Fruit fly (Drosophila melanogaster) whole organism, embryonic: Measurements from ENCODE around the gene Ythdf.

ENCODE experiments used
- Blimp-1 ChIP-seq: fragments of 200-800 bp; sonication (Bioruptor generic); optimal IDR thresholded peaks from 3 replicates; lab custom pipeline; 2018; ENCODE audit warnings: missing biosample characterization, missing genetic modification characterization, mild to moderate bottlenecking, moderate library complexity, missing genetic modification reagents
- CG10274 ChIP-seq: fragments of 200-800 bp; sonication (Bioruptor generic); optimal IDR thresholded peaks from 3 replicates; lab custom pipeline; 2017; ENCODE audit warnings: missing biosample characterization, mild to moderate bottlenecking, missing genetic modification characterization
- CG11695 ChIP-seq: fragments of 200-800 bp; sonication (Bioruptor generic); IDR thresholded peaks from 3 replicates; pipeline ENCODE4 v1.3.6; 2022; ENCODE audit warnings: missing biosample characterization, missing genetic modification characterization
- CG11696 ChIP-seq: fragments of 200-800 bp; sonication (Bioruptor generic); IDR thresholded peaks from 2 replicates; pipeline ENCODE4 v1.3.6; 2022; ENCODE audit warnings: missing biosample characterization, missing genetic modification characterization
- CG12236 ChIP-seq: fragments of 200-800 bp; sonication (Bioruptor generic); optimal IDR thresholded peaks from 2 replicates; lab custom pipeline; 2016; ENCODE audit warnings: missing biosample characterization, missing genetic modification characterization
- CG1233 ChIP-seq: fragments of 200-800 bp; sonication (Bioruptor generic); optimal IDR thresholded peaks from 4 replicates; lab custom pipeline; 2018; ENCODE audit warnings: missing biosample characterization, mild to moderate bottlenecking, missing genetic modification characterization
- CG13123 ChIP-seq: fragments of 200-800 bp; sonication (Bioruptor generic); optimal IDR thresholded peaks from 2 replicates; lab custom pipeline; 2016; ENCODE audit warnings: missing biosample characterization, missing genetic modification characterization
- CG17829 ChIP-seq: fragments of 200-800 bp; optimal IDR thresholded peaks from 2 replicates; lab custom pipeline; 2019; ENCODE audit warnings: missing biosample characterization, mild to moderate bottlenecking, missing genetic modification characterization, moderate library complexity
- CG18764 ChIP-seq: fragments of 200-800 bp; sonication (Bioruptor generic); optimal IDR thresholded peaks from 3 replicates; lab custom pipeline; 2016; ENCODE audit warnings: missing biosample characterization, missing genetic modification characterization
- CG2889 ChIP-seq: fragments of 200-800 bp; sonication (Bioruptor generic); IDR thresholded peaks from 3 replicates; pipeline ENCODE4 v1.3.6; 2022; ENCODE audit warnings: missing biosample characterization, missing genetic modification characterization
- CG30020 ChIP-seq: fragments of 200-800 bp; optimal IDR thresholded peaks from 2 replicates; lab custom pipeline; 2019; ENCODE audit warnings: missing biosample characterization, mild to moderate bottlenecking, missing genetic modification characterization, moderate library complexity
- CG31365 ChIP-seq: fragments of 200-800 bp; sonication (Bioruptor generic); optimal IDR thresholded peaks from 2 replicates; lab custom pipeline; 2018; ENCODE audit warnings: missing biosample characterization, mild to moderate bottlenecking, missing genetic modification characterization
- CG34376 ChIP-seq: fragments of 200-800 bp; sonication (Bioruptor generic); optimal IDR thresholded peaks from 2 replicates; lab custom pipeline; 2018; ENCODE audit warnings: missing biosample characterization, mild to moderate bottlenecking, missing genetic modification characterization
- CG6254 ChIP-seq: fragments of 200-800 bp; sonication (Bioruptor generic); optimal IDR thresholded peaks from 3 replicates; lab custom pipeline; 2017; ENCODE audit warnings: mild to moderate bottlenecking, missing biosample characterization, missing genetic modification reagents, missing genetic modification characterization
- CG6854 ChIP-seq: fragments of 200-800 bp; sonication (Bioruptor generic); optimal IDR thresholded peaks from 3 replicates; lab custom pipeline; 2017; ENCODE audit warnings: missing biosample characterization, mild to moderate bottlenecking, missing genetic modification characterization
- CG7928 ChIP-seq: fragments of 200-800 bp; sonication (Bioruptor generic); optimal IDR thresholded peaks from 2 replicates; lab custom pipeline; 2017; ENCODE audit warnings: missing biosample characterization, mild to moderate bottlenecking, missing genetic modification characterization
- CG9817 ChIP-seq: fragments of 200-800 bp; sonication (Bioruptor generic); optimal IDR thresholded peaks from 2 replicates; lab custom pipeline; 2018; ENCODE audit warnings: missing biosample characterization, mild to moderate bottlenecking, missing genetic modification characterization, moderate library complexity
- CG9932 ChIP-seq: fragments of 200-800 bp; sonication (Bioruptor generic); IDR thresholded peaks from 2 replicates; pipeline ENCODE4 v1.3.6; 2022; ENCODE audit warnings: missing biosample characterization, missing genetic modification characterization
- CkIIα-i1 ChIP-seq: fragments of 200-800 bp; sonication (Bioruptor generic); IDR thresholded peaks from 2 replicates; pipeline ENCODE4 v1.3.6; 2022; ENCODE audit warnings: missing biosample characterization, missing genetic modification characterization
- CoRest ChIP-seq: fragments of 200-800 bp; sonication (Bioruptor generic); optimal IDR thresholded peaks from 3 replicates; lab custom pipeline; 2018; ENCODE audit warnings: missing biosample characterization, mild to moderate bottlenecking, missing genetic modification characterization, moderate library complexity
- D ChIP-seq, 2 experiments: fragments of 200-800 bp in 1 of 2; fragments of >200 bp in 1 of 2; sonication (Bioruptor generic) in 1 of 2; optimal IDR thresholded peaks; 2 replicates in 1 of 2; 3 replicates in 1 of 2; lab custom pipeline; 2017; ENCODE audit warnings: mild to moderate bottlenecking in 1 of 2, missing biosample characterization in 1 of 2, missing genetic modification characterization in 1 of 2, missing genetic modification reagents in 1 of 2
- Deaf1 ChIP-seq: fragments of 200-800 bp; optimal IDR thresholded peaks from 3 replicates; lab custom pipeline; 2019; ENCODE audit warnings: missing biosample characterization, mild to moderate bottlenecking, missing genetic modification characterization, moderate library complexity
- Dip2 ChIP-seq: fragments of 200-800 bp; sonication (Bioruptor generic); IDR thresholded peaks from 2 replicates; pipeline ENCODE4 v1.3.6; 2022; ENCODE audit warnings: missing biosample characterization, missing genetic modification characterization
- Dp ChIP-seq: fragments of 200-800 bp; sonication (Bioruptor generic); optimal IDR thresholded peaks from 2 replicates; lab custom pipeline; 2018; ENCODE audit warnings: missing biosample characterization, mild to moderate bottlenecking, missing genetic modification characterization, moderate library complexity
- E2f1 ChIP-seq: fragments of 200-800 bp; sonication (Bioruptor generic); IDR thresholded peaks from 2 replicates; pipeline ENCODE4 v1.3.6; 2022; ENCODE audit warnings: missing biosample characterization, missing genetic modification characterization
- Meics ChIP-seq: fragments of 200-800 bp; sonication (Bioruptor generic); optimal IDR thresholded peaks from 2 replicates; lab custom pipeline; 2017; ENCODE audit warnings: missing biosample characterization, mild to moderate bottlenecking, missing genetic modification characterization
- Nf-YB ChIP-seq: fragments of 200-800 bp; sonication (Bioruptor generic); optimal IDR thresholded peaks from 3 replicates; lab custom pipeline; 2019; ENCODE audit warnings: missing biosample characterization, mild to moderate bottlenecking, missing genetic modification characterization, moderate library complexity
- TFAM ChIP-seq: fragments of 200-800 bp; sonication (Bioruptor generic); optimal IDR thresholded peaks from 2 replicates; lab custom pipeline; 2017; ENCODE audit warnings: missing biosample characterization, missing genetic modification characterization, inconsistent platforms
- Vsx1 ChIP-seq: fragments of 200-800 bp; sonication (Bioruptor generic); optimal IDR thresholded peaks from 2 replicates; lab custom pipeline; 2017; ENCODE audit warnings: missing biosample characterization, mild to moderate bottlenecking, missing genetic modification characterization, missing genetic modification reagents
- YL-1 ChIP-seq: fragments of 200-800 bp; sonication (Bioruptor generic); optimal IDR thresholded peaks from 3 replicates; lab custom pipeline; 2017; ENCODE audit warnings: missing biosample characterization, mild to moderate bottlenecking, missing genetic modification characterization
- abd-A ChIP-seq: fragments of 200-800 bp; sonication (Bioruptor generic); optimal IDR thresholded peaks from 3 replicates; lab custom pipeline; 2019; ENCODE audit warnings: missing biosample characterization, mild to moderate bottlenecking, missing genetic modification characterization, moderate library complexity
- aop ChIP-seq: fragments of 200-800 bp; sonication (Bioruptor generic); IDR thresholded peaks from 2 replicates; pipeline ENCODE4 v1.3.6; 2022; ENCODE audit warnings: missing biosample characterization, missing genetic modification characterization
- bigmax ChIP-seq: fragments of 200-800 bp; sonication (Bioruptor generic); optimal IDR thresholded peaks from 2 replicates; lab custom pipeline; 2018; ENCODE audit warnings: missing biosample characterization, mild to moderate bottlenecking, missing genetic modification characterization
- cas ChIP-seq: fragments of 200-800 bp; sonication (Bioruptor generic); IDR thresholded peaks from 2 replicates; pipeline ENCODE4 v1.3.6; 2022; ENCODE audit warnings: missing biosample characterization, missing genetic modification characterization
- ci ChIP-seq: fragments of 200-800 bp; sonication (Bioruptor generic); IDR thresholded peaks from 3 replicates; pipeline ENCODE4 v1.3.6; 2022; ENCODE audit warnings: missing biosample characterization, missing genetic modification characterization
- cwo ChIP-seq: fragments of 200-800 bp; sonication (Bioruptor generic); optimal IDR thresholded peaks from 3 replicates; lab custom pipeline; 2017; ENCODE audit warnings: missing biosample characterization, missing genetic modification characterization, mild to moderate bottlenecking, moderate library complexity, missing genetic modification reagents
- dysf ChIP-seq: fragments of 200-800 bp; sonication (Bioruptor generic); IDR thresholded peaks from 3 replicates; pipeline ENCODE4 v1.3.6; 2022; ENCODE audit warnings: missing biosample characterization, missing genetic modification characterization
- fd3F ChIP-seq: fragments of 200-800 bp; sonication (Bioruptor generic); optimal IDR thresholded peaks from 2 replicates; lab custom pipeline; 2018; ENCODE audit warnings: missing biosample characterization, mild to moderate bottlenecking, missing genetic modification characterization, moderate library complexity
- gro ChIP-seq: fragments of 200-800 bp; sonication (Bioruptor generic); optimal IDR thresholded peaks from 2 replicates; lab custom pipeline; 2016; ENCODE audit warnings: missing biosample characterization, missing genetic modification characterization
- ken ChIP-seq: fragments of 200-800 bp; sonication (Bioruptor generic); IDR thresholded peaks from 3 replicates; pipeline ENCODE4 v1.3.6; 2022; ENCODE audit warnings: missing biosample characterization, missing genetic modification characterization
- nom ChIP-seq: fragments of 200-800 bp; sonication (Bioruptor generic); optimal IDR thresholded peaks from 2 replicates; lab custom pipeline; 2017; ENCODE audit warnings: missing biosample characterization, missing genetic modification characterization, mild to moderate bottlenecking, moderate library complexity, missing genetic modification reagents
- otp ChIP-seq: fragments of 200-800 bp; sonication (Bioruptor generic); IDR thresholded peaks from 3 replicates; pipeline ENCODE4, ENCODE4 v1.3.6; 2022; ENCODE audit warnings: missing biosample characterization, missing genetic modification characterization
- peb ChIP-seq: fragments of 200-800 bp; sonication (Bioruptor generic); IDR thresholded peaks from 2 replicates; pipeline ENCODE4 v1.3.6; 2022; ENCODE audit warnings: missing biosample characterization, missing genetic modification characterization
- pzg ChIP-seq: fragments of 200-800 bp; sonication (Bioruptor generic); optimal IDR thresholded peaks from 3 replicates; lab custom pipeline; 2018; ENCODE audit warnings: missing biosample characterization, mild to moderate bottlenecking, missing genetic modification characterization, moderate library complexity
- row ChIP-seq: fragments of 200-800 bp; sonication (Bioruptor generic); IDR thresholded peaks from 3 replicates; pipeline ENCODE4 v1.3.6; 2022; ENCODE audit warnings: missing biosample characterization, missing genetic modification characterization
- salm ChIP-seq: fragments of 200-800 bp; sonication (Bioruptor generic); optimal IDR thresholded peaks from 2 replicates; lab custom pipeline; 2018; ENCODE audit warnings: missing biosample characterization, mild to moderate bottlenecking, missing genetic modification characterization
- scrt ChIP-seq: fragments of 200-800 bp; sonication (Bioruptor generic); optimal IDR thresholded peaks from 2 replicates; lab custom pipeline; 2018; ENCODE audit warnings: missing biosample characterization, mild to moderate bottlenecking, missing genetic modification characterization, moderate library complexity
- zen2 ChIP-seq: fragments of 200-800 bp; sonication (Bioruptor generic); IDR thresholded peaks from 3 replicates; pipeline ENCODE4 v1.3.6; 2022; ENCODE audit warnings: missing biosample characterization, missing genetic modification characterization; ENCODE audit not compliant: partially characterized antibody
- zf30C ChIP-seq: fragments of 200-800 bp; sonication (Bioruptor generic); optimal IDR thresholded peaks from 3 replicates; lab custom pipeline; 2018; ENCODE audit warnings: missing biosample characterization, mild to moderate bottlenecking, missing genetic modification characterization

Ythdf gene

dm6 chr3R:25044816-25045551 lies 5.9 kb upstream of the Ythdf start, which contains the start of gene 5PtaseI (continued):
- TF ChIP-seq CG17829, result no peak
- peak; percentile 40 for TF ChIP-seq CoRest
- TF ChIP-seq aop (GFP tag; lab: Robert Waterston, UW), result no peak
- TF ChIP-seq fd3F (GFP tag; lab: Kevin White, UChicago), result no peak
- TF ChIP-seq CG6854 (GFP tag; lab: Kevin White, UChicago), result no peak
- TF ChIP-seq pzg (GFP tag; lab: Kevin White, UChicago), result peak; percentile 45
- no peak for TF ChIP-seq peb (GFP tag; lab: Robert Waterston, UW)
- no peak for TF ChIP-seq Dip2
- no peak for TF ChIP-seq ken (GFP tag; lab: Robert Waterston, UW)
- TF ChIP-seq ci (GFP tag; lab: Robert Waterston, UW), result 0 out of 3 replicates have a peak, but pooled peaks have one; percentile 26
- no peak for TF ChIP-seq zf30C
- TF ChIP-seq row (GFP tag; lab: Robert Waterston, UW), result no peak
- TF ChIP-seq zen2 (GFP tag; lab: Robert Waterston, UW), result no peak
- TF ChIP-seq salm (tag; lab: Kevin White, UChicago), result no peak
- TF ChIP-seq Nf-YB (GFP tag; lab: Kevin White, UChicago), result no peak
- no peak for TF ChIP-seq CG13123 (GFP tag; lab: Kevin White, UChicago)
- peak; percentile 65 for TF ChIP-seq Dp (GFP tag; lab: Kevin White, UChicago)
- TF ChIP-seq CG11696 (GFP tag; lab: Robert Waterston, UW), result no peak
- no peak for TF ChIP-seq cwo
- no peak for TF ChIP-seq CG1233 (GFP tag; lab: Kevin White, UChicago)
- TF ChIP-seq cas (GFP tag; lab: Robert Waterston, UW), result no peak
- TF ChIP-seq nom (GFP tag; lab: Kevin White, UChicago), result peak; percentile 17
- peak; percentile 51 for TF ChIP-seq YL-1 (GFP tag; lab: Kevin White, UChicago)
- no peak for TF ChIP-seq bigmax (GFP tag; lab: Kevin White, UChicago)
- no peak for TF ChIP-seq CG11695
- peak; percentile 70 for TF ChIP-seq Vsx1
- no peak for TF ChIP-seq TFAM (GFP tag; lab: Kevin White, UChicago)
- no peak for TF ChIP-seq CG7928 (GFP tag; lab: Kevin White, UChicago)
- no peak for TF ChIP-seq CG31365 (tag; lab: Kevin White, UChicago)
- TF ChIP-seq Blimp-1 (GFP tag; lab: Kevin White, UChicago), result no peak
- no peak for TF ChIP-seq CkIIα-i1 (GFP tag; lab: Robert Waterston, UW)
- no peak for TF ChIP-seq gro
- TF ChIP-seq CG30020 (tag; lab: Kevin White, UChicago), result peak; percentile 23
- TF ChIP-seq D (optimal IDR thresholded peaks at IDR 0.05; lab: Kevin White, UChicago), result no peak
- no peak for TF ChIP-seq D (GFP tag; optimal IDR thresholded peaks at IDR 0.05; lab: Kevin White, UChicago)
- TF ChIP-seq otp (GFP tag; lab: Robert Waterston, UW), result no peak
- TF ChIP-seq CG12236 (GFP tag; lab: Kevin White, UChicago), result no peak
- no peak for TF ChIP-seq abd-A (tag; lab: Kevin White, UChicago)
- no peak for TF ChIP-seq CG18764
- TF ChIP-seq E2f1 (GFP tag; lab: Robert Waterston, UW), result no peak
- no peak for TF ChIP-seq CG6254 (GFP tag; lab: Kevin White, UChicago)
- TF ChIP-seq dysf (GFP tag; lab: Robert Waterston, UW), result no peak
- no peak for TF ChIP-seq CG10274 (GFP tag; lab: Kevin White, UChicago)
- TF ChIP-seq Meics, result no peak
- TF ChIP-seq CG9817 (tag; lab: Kevin White, UChicago), result no peak
- no peak for TF ChIP-seq Deaf1
- no peak for TF ChIP-seq scrt (GFP tag; lab: Kevin White, UChicago)
- TF ChIP-seq CG34376 (GFP tag; lab: Kevin White, UChicago), result peak; percentile 36
- TF ChIP-seq CG9932 (GFP tag; lab: Robert Waterston, UW), result no peak
- no peak for TF ChIP-seq CG2889 (GFP tag; lab: Robert Waterston, UW)
